Fruit fly (Drosophila melanogaster): ENCODE measurements around the gene Atg16.

- TF ChIP-seq CG1603 (tag; optimal IDR thresholded peaks at IDR 0.05) (no peak), otp (GFP tag; IDR thresholded peaks at IDR 0.05) (no peak), insv (GFP tag; optimal IDR thresholded peaks at IDR 0.05) (no peak), CG11085 (GFP tag; IDR thresholded peaks at IDR 0.05) (no peak), Hr39 (optimal IDR thresholded peaks at IDR 0.05) (no peak), trh (GFP tag; optimal IDR thresholded peaks at IDR 0.05) (no peak), Fer3 (tag; optimal IDR thresholded peaks at IDR 0.05) (no peak), Meics (GFP tag; optimal IDR thresholded peaks at IDR 0.05) (no peak), cg (GFP tag; optimal IDR thresholded peaks at IDR 0.05) (no peak), dysf (GFP tag; IDR thresholded peaks at IDR 0.05) (no peak), caup (GFP tag; optimal IDR thresholded peaks at IDR 0.05; ENCODE audit: severe bottlenecking) (no peak), CG12219 (GFP tag; optimal IDR thresholded peaks at IDR 0.05) (no peak), HLH3B (GFP tag; IDR thresholded peaks at IDR 0.05) (no peak)
Observed at dm6 chr3R:29839707-29840311, 4.9 kb upstream of the Atg16 start.

Data from whole organism, embryonic.